Fruit fly (Drosophila melanogaster): Measurements from ENCODE around the gene CG15760.

CG15760 gene

dm6 chrX:13635000-13635368 lies 34.5 kb upstream of the CG15760 start:
- TF ChIP-seq ttk (optimal IDR thresholded peaks at IDR 0.05) (no peak), psq (optimal IDR thresholded peaks at IDR 0.05) (no peak), Sin3A (optimal IDR thresholded peaks at IDR 0.05) (no peak)

- TF ChIP-seq h (optimal IDR thresholded peaks at IDR 0.05) (no peak), ttk (optimal IDR thresholded peaks at IDR 0.05) (no peak), psq (optimal IDR thresholded peaks at IDR 0.05) (no peak), Myc (optimal IDR thresholded peaks at IDR 0.05) (no peak), Sin3A (optimal IDR thresholded peaks at IDR 0.05) (no peak), insv (optimal IDR thresholded peaks at IDR 0.05) (no peak)
Measured at dm6 chrX:13636810-13637209, 32.7 kb upstream of the CG15760 start.

dm6 chrX:13637588-13637987 lies 31.9 kb upstream of the CG15760 start:
- TF ChIP-seq ttk (optimal IDR thresholded peaks at IDR 0.05) = no peak
- no peak for TF ChIP-seq Myc (optimal IDR thresholded peaks at IDR 0.05)
- no peak for TF ChIP-seq h (optimal IDR thresholded peaks at IDR 0.05)
- TF ChIP-seq insv (optimal IDR thresholded peaks at IDR 0.05) = no peak
- TF ChIP-seq psq (optimal IDR thresholded peaks at IDR 0.05) = no peak
- TF ChIP-seq Sin3A (optimal IDR thresholded peaks at IDR 0.05) = no peak

- TF ChIP-seq h (optimal IDR thresholded peaks at IDR 0.05) (no peak), Sin3A (optimal IDR thresholded peaks at IDR 0.05) (no peak), Myc (optimal IDR thresholded peaks at IDR 0.05) (no peak), insv (optimal IDR thresholded peaks at IDR 0.05) (no peak), psq (optimal IDR thresholded peaks at IDR 0.05) (no peak), ttk (optimal IDR thresholded peaks at IDR 0.05) (no peak)
Measured at dm6 chrX:13639998-13640691, 29.4 kb upstream of the CG15760 start.

dm6 chrX:13640692-13641011 lies 28.8 kb upstream of the CG15760 start:
- TF ChIP-seq Myc (optimal IDR thresholded peaks at IDR 0.05) (no peak), Sin3A (optimal IDR thresholded peaks at IDR 0.05) (no peak), psq (optimal IDR thresholded peaks at IDR 0.05) (no peak), h (optimal IDR thresholded peaks at IDR 0.05) (no peak), insv (optimal IDR thresholded peaks at IDR 0.05) (no peak), ttk (optimal IDR thresholded peaks at IDR 0.05) (no peak)

dm6 chrX:13641115-13641890 lies 28.2 kb upstream of the CG15760 start:
- TF ChIP-seq Sin3A (optimal IDR thresholded peaks at IDR 0.05) = no peak
- no peak for TF ChIP-seq h (optimal IDR thresholded peaks at IDR 0.05)
- no peak for TF ChIP-seq ttk (optimal IDR thresholded peaks at IDR 0.05)
- no peak for TF ChIP-seq Myc (optimal IDR thresholded peaks at IDR 0.05)
- TF ChIP-seq insv (optimal IDR thresholded peaks at IDR 0.05) = no peak
- TF ChIP-seq psq (optimal IDR thresholded peaks at IDR 0.05) = no peak

- TF ChIP-seq insv (optimal IDR thresholded peaks at IDR 0.05) = no peak
- TF ChIP-seq psq (optimal IDR thresholded peaks at IDR 0.05) = no peak
- TF ChIP-seq h (optimal IDR thresholded peaks at IDR 0.05) = no peak
- no peak for TF ChIP-seq ttk (optimal IDR thresholded peaks at IDR 0.05)
- TF ChIP-seq Sin3A (optimal IDR thresholded peaks at IDR 0.05) = no peak
- TF ChIP-seq Myc (optimal IDR thresholded peaks at IDR 0.05) = no peak
Measured at dm6 chrX:13641891-13642617, 27.4 kb upstream of the CG15760 start.

dm6 chrX:13643961-13644360 lies 25.5 kb upstream of the CG15760 start:
- TF ChIP-seq ttk (optimal IDR thresholded peaks at IDR 0.05) (no peak), h (optimal IDR thresholded peaks at IDR 0.05) (no peak), psq (optimal IDR thresholded peaks at IDR 0.05) (no peak), Myc (optimal IDR thresholded peaks at IDR 0.05) (no peak), insv (optimal IDR thresholded peaks at IDR 0.05) (no peak), Sin3A (optimal IDR thresholded peaks at IDR 0.05) (no peak)

- TF ChIP-seq ttk (optimal IDR thresholded peaks at IDR 0.05) (no peak), insv (optimal IDR thresholded peaks at IDR 0.05) (no peak), Sin3A (optimal IDR thresholded peaks at IDR 0.05) (no peak), psq (optimal IDR thresholded peaks at IDR 0.05) (no peak), h (optimal IDR thresholded peaks at IDR 0.05) (no peak), Myc (optimal IDR thresholded peaks at IDR 0.05) (no peak)
Measured at dm6 chrX:13644696-13645393, 24.7 kb upstream of the CG15760 start.

- TF ChIP-seq Sin3A (optimal IDR thresholded peaks at IDR 0.05) (no peak), insv (optimal IDR thresholded peaks at IDR 0.05) (no peak), ttk (optimal IDR thresholded peaks at IDR 0.05) (no peak), h (optimal IDR thresholded peaks at IDR 0.05) (no peak), Myc (optimal IDR thresholded peaks at IDR 0.05) (no peak), psq (optimal IDR thresholded peaks at IDR 0.05) (no peak)
Measured at dm6 chrX:13646175-13646574, 23.3 kb upstream of the CG15760 start.

- TF ChIP-seq Myc (optimal IDR thresholded peaks at IDR 0.05) (no peak), insv (optimal IDR thresholded peaks at IDR 0.05) (no peak), Sin3A (optimal IDR thresholded peaks at IDR 0.05) (no peak), ttk (optimal IDR thresholded peaks at IDR 0.05) (no peak), h (optimal IDR thresholded peaks at IDR 0.05) (no peak), psq (optimal IDR thresholded peaks at IDR 0.05) (no peak)
Measured at dm6 chrX:13648819-13649218, 20.7 kb upstream of the CG15760 start.

dm6 chrX:13649801-13650200 lies 19.7 kb upstream of the CG15760 start:
- TF ChIP-seq Sin3A (optimal IDR thresholded peaks at IDR 0.05) (no peak), psq (optimal IDR thresholded peaks at IDR 0.05) (no peak), insv (optimal IDR thresholded peaks at IDR 0.05) (no peak), h (optimal IDR thresholded peaks at IDR 0.05) (no peak), ttk (optimal IDR thresholded peaks at IDR 0.05) (no peak), Myc (optimal IDR thresholded peaks at IDR 0.05) (no peak)
